Worm (Caenorhabditis elegans) whole organism, L2 larva: ENCODE results near the gene K04C2.5.

Source experiments
- ZK546.5 ChIP-seq: sonication (generic microtip); optimal IDR thresholded peaks from 2 replicates; lab custom pipeline; 2017; ENCODE audit warnings: missing biosample characterization, missing genetic modification characterization
- ama-1 ChIP-seq: fragments of 150-350 bp; optimal IDR thresholded peaks from 2 replicates; lab custom pipeline; 2018; ENCODE audit warnings: inconsistent platforms
- egl-27 ChIP-seq: sonication (generic microtip); optimal IDR thresholded peaks from 3 replicates; lab custom pipeline; 2017; ENCODE audit warnings: missing biosample characterization, missing genetic modification reagents, missing genetic modification characterization
- lin-39 ChIP-seq: fragments of 150-350 bp; optimal IDR thresholded peaks from 2 replicates; lab custom pipeline; 2014; ENCODE audit warnings: missing biosample characterization, missing genetic modification reagents, missing genetic modification characterization
- lsy-2 ChIP-seq, 2 experiments: fragments of 150-350 bp in 1 of 2; sonication (generic microtip) in 1 of 2; optimal IDR thresholded peaks; 2 replicates each; lab custom pipeline; 2014 to 2017; ENCODE audit warnings: missing biosample characterization in 2 of 2, missing genetic modification characterization in 2 of 2
- nhr-11 ChIP-seq: fragments of 150-350 bp; optimal IDR thresholded peaks from 2 replicates; lab custom pipeline; 2014; ENCODE audit warnings: missing biosample characterization, missing genetic modification characterization
- nhr-77 ChIP-seq: fragments of 150-350 bp; optimal IDR thresholded peaks from 2 replicates; lab custom pipeline; 2014; ENCODE audit warnings: missing biosample characterization, missing genetic modification characterization
- snpc-4 ChIP-seq: fragments of 150-350 bp; optimal IDR thresholded peaks from 2 replicates; lab custom pipeline; 2014; ENCODE audit warnings: missing biosample characterization, missing genetic modification characterization
- ztf-11 ChIP-seq: sonication (generic microtip); optimal IDR thresholded peaks from 2 replicates; lab custom pipeline; 2017; ENCODE audit warnings: missing biosample characterization, missing genetic modification characterization
- ztf-4 ChIP-seq: fragments of 150-350 bp; optimal IDR thresholded peaks from 2 replicates; lab custom pipeline; 2014; ENCODE audit warnings: missing biosample characterization, missing genetic modification characterization

DNA sequence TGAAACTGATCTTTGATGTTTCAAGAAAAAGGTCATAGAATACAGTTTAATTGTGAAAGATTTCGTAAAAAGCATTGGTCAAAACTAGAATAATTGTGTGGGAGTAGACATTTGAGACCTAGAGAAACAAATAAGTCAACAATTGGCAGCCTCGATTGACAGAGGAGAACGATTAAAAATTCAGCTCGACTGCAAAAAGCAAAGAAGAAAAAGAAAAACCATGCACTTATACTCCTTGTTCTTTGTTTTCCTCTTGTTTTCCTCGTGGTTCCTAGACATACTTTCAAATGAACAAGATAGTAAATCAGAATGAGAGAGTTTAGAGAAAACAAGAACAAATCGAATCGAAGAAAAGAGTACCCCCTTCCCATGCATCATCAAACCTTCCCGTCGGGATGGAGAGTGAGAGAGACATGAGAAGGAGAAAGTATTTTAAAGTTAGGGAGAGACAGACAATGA lies 34.0 kb downstream of the K04C2.5 start:
- TF ChIP-seq lsy-2 (tag; optimal IDR thresholded peaks at IDR 0.05; lab: Kevin White, UChicago) (peak in 1 of 2 experiments; percentile 55), egl-27 (tag; lab: Kevin White, UChicago) (no peak), ama-1 (lab: Kevin White, UChicago) (no peak), lin-39 (tag; lab: Kevin White, UChicago) (no peak), ZK546.5 (no peak), ztf-4 (no peak), nhr-77 (tag; lab: Kevin White, UChicago) (no peak), nhr-11 (no peak), snpc-4 (tag; lab: Kevin White, UChicago) (no peak), ztf-11 (tag; lab: Kevin White, UChicago) (no peak)
